Worm (Caenorhabditis elegans) whole organism, L1 larva: Measurements from ENCODE around the gene F07A11.4.

Experiments
- alr-1 ChIP-seq: fragments of 200-800 bp; sonication (Bioruptor generic); optimal IDR thresholded peaks from 2 replicates; lab custom pipeline; 2018; ENCODE audit warnings: borderline replicate concordance, mild to moderate bottlenecking, missing genetic modification characterization, missing compliant biosample characterization
- aly-2 ChIP-seq: fragments of 150-350 bp; optimal IDR thresholded peaks from 2 replicates; lab custom pipeline; 2014; ENCODE audit warnings: missing biosample characterization, missing genetic modification characterization
- blmp-1 ChIP-seq: fragments of 150-350 bp; optimal IDR thresholded peaks from 2 replicates; lab custom pipeline; 2014; ENCODE audit warnings: missing biosample characterization, missing genetic modification characterization
- ceh-8 ChIP-seq: fragments of 200-800 bp; sonication (Bioruptor generic); optimal IDR thresholded peaks from 2 replicates; lab custom pipeline; 2018; ENCODE audit warnings: mild to moderate bottlenecking, missing genetic modification characterization, moderate library complexity, missing compliant biosample characterization
- ceh-82 ChIP-seq, 3 experiments: fragments of 150-350 bp in 1 of 3; sonication (generic microtip) in 2 of 3; optimal IDR thresholded peaks; 2 replicates each; lab custom pipeline; 2014 to 2017; ENCODE audit warnings: missing biosample characterization in 3 of 3, missing genetic modification characterization in 3 of 3
- ceh-90 ChIP-seq: sonication (generic microtip); optimal IDR thresholded peaks from 2 replicates; lab custom pipeline; 2016; ENCODE audit warnings: missing genetic modification characterization, missing compliant biosample characterization
- dpl-1 ChIP-seq, 3 experiments: fragments of 150-350 bp in 2 of 3; sonication (generic microtip) in 1 of 3; optimal IDR thresholded peaks; 2 replicates each; lab custom pipeline; 2014 to 2017; ENCODE audit warnings: missing biosample characterization in 3 of 3, missing genetic modification characterization in 3 of 3, missing genetic modification reagents in 3 of 3
- efl-1 ChIP-seq, 4 experiments: fragments of 150-350 bp; optimal IDR thresholded peaks in 3 of 4; peaks in 1 of 4; 1 replicate in 1 of 4; 2 replicates in 3 of 4; lab custom pipeline; 2014; ENCODE audit warnings: missing biosample characterization in 2 of 4, missing genetic modification characterization in 2 of 4, missing genetic modification reagents in 2 of 4
- egl-27 ChIP-seq, 2 experiments: fragments of 150-350 bp in 1 of 2; sonication (generic microtip); optimal IDR thresholded peaks; 3 replicates each; lab custom pipeline; 2017 to 2018; ENCODE audit warnings: missing biosample characterization in 2 of 2, missing genetic modification characterization in 2 of 2, missing genetic modification reagents in 2 of 2
- elt-2 ChIP-seq: sonication (generic microtip); optimal IDR thresholded peaks from 2 replicates; lab custom pipeline; 2016; ENCODE audit warnings: missing genetic modification characterization, mild to moderate bottlenecking, inconsistent platforms, missing compliant biosample characterization, missing genetic modification reagents
- ets-5 ChIP-seq: fragments of 200-800 bp; sonication (Bioruptor generic); IDR thresholded peaks from 2 replicates; pipeline ENCODE4 v1.3.6; 2022; ENCODE audit warnings: missing genetic modification characterization, missing compliant biosample characterization
- fkh-4 ChIP-seq: sonication (generic microtip); optimal IDR thresholded peaks from 2 replicates; lab custom pipeline; 2016; ENCODE audit warnings: missing compliant biosample characterization, missing genetic modification characterization, borderline replicate concordance
- fkh-8 ChIP-seq: sonication (generic microtip); optimal IDR thresholded peaks from 2 replicates; lab custom pipeline; 2016; ENCODE audit warnings: mild to moderate bottlenecking, missing genetic modification characterization, missing compliant biosample characterization
- fos-1 ChIP-seq: fragments of 150-350 bp; optimal IDR thresholded peaks from 2 replicates; lab custom pipeline; 2014; ENCODE audit warnings: missing biosample characterization, missing genetic modification characterization
- hpl-2 ChIP-seq: fragments of 150-350 bp; optimal IDR thresholded peaks from 2 replicates; lab custom pipeline; 2014; ENCODE audit warnings: missing biosample characterization, missing genetic modification reagents, missing genetic modification characterization
- isw-1 ChIP-seq: fragments of 200-800 bp; sonication (Bioruptor generic); IDR thresholded peaks from 2 replicates; pipeline ENCODE4 v1.3.6; 2022; ENCODE audit warnings: missing genetic modification characterization, missing compliant biosample characterization
- jun-1 ChIP-seq: fragments of 150-350 bp; optimal IDR thresholded peaks from 2 replicates; lab custom pipeline; 2014; ENCODE audit warnings: missing biosample characterization, missing genetic modification reagents, missing genetic modification characterization
- lin-14 ChIP-seq: fragments of 200-800 bp; sonication (Bioruptor generic); optimal IDR thresholded peaks from 2 replicates; lab custom pipeline; 2018; ENCODE audit warnings: mild to moderate bottlenecking, missing genetic modification characterization, moderate library complexity, missing compliant biosample characterization
- lin-15B ChIP-seq: fragments of 150-350 bp; sonication (generic microtip); optimal IDR thresholded peaks from 3 replicates; lab custom pipeline; 2014; ENCODE audit warnings: missing biosample characterization, missing genetic modification characterization
- lin-35 ChIP-seq, 2 experiments: fragments of 150-350 bp; optimal IDR thresholded peaks; 2 replicates each; lab custom pipeline; 2014; ENCODE audit warnings: missing biosample characterization in 2 of 2, missing genetic modification characterization in 2 of 2, missing genetic modification reagents in 2 of 2
- lir-3 ChIP-seq: sonication (generic microtip); optimal IDR thresholded peaks from 2 replicates; lab custom pipeline; 2016; ENCODE audit warnings: mild to moderate bottlenecking, missing genetic modification characterization, moderate library complexity, missing compliant biosample characterization; ENCODE audit not compliant: poor library complexity
- lsy-2 ChIP-seq, 2 experiments: fragments of 150-350 bp; optimal IDR thresholded peaks; 2 replicates each; lab custom pipeline; 2014; ENCODE audit warnings: missing biosample characterization in 2 of 2, missing genetic modification characterization in 2 of 2
- mab-9 ChIP-seq: fragments of 200-800 bp; sonication (Bioruptor generic); IDR thresholded peaks from 2 replicates; pipeline ENCODE4 v1.3.6; 2022; ENCODE audit warnings: missing genetic modification reagents, missing genetic modification characterization, missing compliant biosample characterization
- mdl-1 ChIP-seq, 2 experiments: fragments of 150-350 bp; optimal IDR thresholded peaks; 2 replicates each; lab custom pipeline; 2014 to 2017; ENCODE audit warnings: missing biosample characterization in 2 of 2, missing genetic modification characterization in 2 of 2, inconsistent platforms in 1 of 2
- mef-2 ChIP-seq: fragments of 150-350 bp; optimal IDR thresholded peaks from 2 replicates; lab custom pipeline; 2014; ENCODE audit warnings: missing biosample characterization, missing genetic modification characterization
- mep-1 ChIP-seq: fragments of 150-350 bp; optimal IDR thresholded peaks from 2 replicates; lab custom pipeline; 2014; ENCODE audit warnings: missing biosample characterization, missing genetic modification characterization
- nhr-11 ChIP-seq: fragments of 150-350 bp; optimal IDR thresholded peaks from 2 replicates; lab custom pipeline; 2014; ENCODE audit warnings: missing biosample characterization, missing genetic modification characterization
- nhr-12 ChIP-seq: sonication (generic microtip); optimal IDR thresholded peaks from 2 replicates; lab custom pipeline; 2017; ENCODE audit warnings: missing biosample characterization, missing genetic modification characterization
- nhr-20 ChIP-seq: sonication (generic microtip); optimal IDR thresholded peaks from 2 replicates; lab custom pipeline; 2016; ENCODE audit warnings: mild to moderate bottlenecking, missing genetic modification characterization, missing compliant biosample characterization
- nhr-237 ChIP-seq: fragments of 150-350 bp; optimal IDR thresholded peaks from 2 replicates; lab custom pipeline; 2014; ENCODE audit warnings: missing biosample characterization, missing genetic modification characterization
- nhr-47 ChIP-seq: sonication (generic microtip); optimal IDR thresholded peaks from 2 replicates; lab custom pipeline; 2016; ENCODE audit warnings: mild to moderate bottlenecking, missing genetic modification characterization, moderate library complexity, missing compliant biosample characterization
- nhr-71 ChIP-seq: sonication (generic microtip); optimal IDR thresholded peaks from 2 replicates; lab custom pipeline; 2016; ENCODE audit warnings: mild to moderate bottlenecking, missing genetic modification characterization, moderate library complexity, missing compliant biosample characterization
- nhr-76 ChIP-seq: sonication (generic microtip); optimal IDR thresholded peaks from 2 replicates; lab custom pipeline; 2017; ENCODE audit warnings: missing biosample characterization, missing genetic modification characterization
- rnt-1 ChIP-seq: sonication (generic microtip); optimal IDR thresholded peaks from 2 replicates; lab custom pipeline; 2016; ENCODE audit warnings: mild to moderate bottlenecking, missing genetic modification characterization, moderate library complexity, missing compliant biosample characterization
- skn-1 ChIP-seq: fragments of 150-350 bp; optimal IDR thresholded peaks from 2 replicates; lab custom pipeline; 2014; ENCODE audit warnings: missing biosample characterization, missing genetic modification characterization
- snpc-4 ChIP-seq: fragments of 150-350 bp; optimal IDR thresholded peaks from 2 replicates; lab custom pipeline; 2014; ENCODE audit warnings: missing biosample characterization, missing genetic modification characterization
- sox-4 ChIP-seq: sonication (generic microtip); optimal IDR thresholded peaks from 2 replicates; lab custom pipeline; 2016; ENCODE audit warnings: missing genetic modification characterization, missing compliant biosample characterization
- tbx-2 ChIP-seq: sonication (generic microtip); optimal IDR thresholded peaks from 2 replicates; lab custom pipeline; 2016; ENCODE audit warnings: missing genetic modification characterization, missing compliant biosample characterization
- tlp-1 ChIP-seq: fragments of 150-350 bp; optimal IDR thresholded peaks from 2 replicates; lab custom pipeline; 2014; ENCODE audit warnings: missing biosample characterization, missing genetic modification characterization
- zag-1 ChIP-seq: fragments of 150-350 bp; optimal IDR thresholded peaks from 2 replicates; lab custom pipeline; 2014; ENCODE audit warnings: missing biosample characterization, missing genetic modification characterization
- zip-4 ChIP-seq: fragments of 200-800 bp; sonication (Bioruptor generic); optimal IDR thresholded peaks from 2 replicates; lab custom pipeline; 2018; ENCODE audit warnings: mild to moderate bottlenecking, missing genetic modification characterization, moderate library complexity, missing compliant biosample characterization
- ztf-4 ChIP-seq: fragments of 150-350 bp; optimal IDR thresholded peaks from 2 replicates; lab custom pipeline; 2014; ENCODE audit warnings: missing biosample characterization, missing genetic modification characterization

Gene F07A11.4

ce11 chrII:11571260-11571854, 29.5 kb upstream of the F07A11.4 start, which contains the start of gene F54D5.3:
F54D5.3 (plus strand) TSS chrII:11571805.
- TF ChIP-seq efl-1 (optimal IDR thresholded peaks at IDR 0.05; lab: Kevin White, UChicago), result no peak
- peak in 1 of 2 experiments; percentile 14 for TF ChIP-seq efl-1 (GFP tag; optimal IDR thresholded peaks at IDR 0.05 in 1 of 2; lab: Kevin White, UChicago)
- no peak for TF ChIP-seq tbx-2
- peak; percentile 30 for TF ChIP-seq elt-2
- TF ChIP-seq lin-35 (GFP tag; optimal IDR thresholded peaks at IDR 0.05; lab: Kevin White, UChicago), result peak in 1 of 2 experiments; percentile 5

DNA sequence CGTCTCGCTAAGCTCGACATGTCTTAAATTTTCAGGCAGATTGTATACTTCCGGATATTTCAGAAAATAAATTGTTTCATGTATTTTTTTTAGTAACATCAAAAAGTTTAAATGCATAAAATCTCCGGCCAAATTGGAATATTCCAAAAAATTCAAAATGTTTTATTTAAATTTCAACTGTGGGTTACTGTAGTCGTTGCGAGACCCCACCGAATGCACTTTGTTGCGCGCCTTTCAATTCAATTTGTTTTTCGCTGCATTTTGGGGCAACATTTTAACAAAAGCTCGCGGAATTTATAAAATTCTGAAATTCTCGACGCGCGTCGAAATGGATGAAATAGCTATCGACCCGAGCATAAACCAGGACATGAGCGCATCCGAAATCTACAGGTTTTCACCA, 27.9 kb upstream of the F07A11.4 start, which contains the start of gene F54D5.2:
TSS of gene F54D5.2 (plus strand) at position 237 of the 400 bp plus-strand sequence.
- TF ChIP-seq mab-9 (GFP tag; lab: Robert Waterston, UW), result no peak
- TF ChIP-seq elt-2, result no peak
- TF ChIP-seq nhr-237 (tag; lab: Kevin White, UChicago), result no peak
- no peak for TF ChIP-seq zip-4 (GFP tag; lab: Kevin White, UChicago)
- no peak for TF ChIP-seq fkh-8 (tag; lab: Kevin White, UChicago)
- no peak for TF ChIP-seq mdl-1 (tag; optimal IDR thresholded peaks at IDR 0.05; lab: Kevin White, UChicago)
- no peak for TF ChIP-seq egl-27 (tag; optimal IDR thresholded peaks at IDR 0.05; lab: Kevin White, UChicago)
- TF ChIP-seq nhr-20 (tag; lab: Kevin White, UChicago), result no peak
- TF ChIP-seq ets-5 (GFP tag; lab: Robert Waterston, UW), result no peak
- no peak for TF ChIP-seq hpl-2 (GFP tag; lab: Kevin White, UChicago)
- TF ChIP-seq lin-15B (tag; lab: Kevin White, UChicago), result no peak
- TF ChIP-seq ceh-8, result no peak

ce11 chrII:11577397-11577796, 23.4 kb upstream of the F07A11.4 start, which contains the start of gene pcs-1:
pcs-1 (minus strand) TSS chrII:11577740.
- TF ChIP-seq rnt-1 (tag; lab: Kevin White, UChicago) (no peak), lin-14 (GFP tag; lab: Kevin White, UChicago) (peak; percentile 27), zip-4 (GFP tag; lab: Kevin White, UChicago) (no peak)

DNA sequence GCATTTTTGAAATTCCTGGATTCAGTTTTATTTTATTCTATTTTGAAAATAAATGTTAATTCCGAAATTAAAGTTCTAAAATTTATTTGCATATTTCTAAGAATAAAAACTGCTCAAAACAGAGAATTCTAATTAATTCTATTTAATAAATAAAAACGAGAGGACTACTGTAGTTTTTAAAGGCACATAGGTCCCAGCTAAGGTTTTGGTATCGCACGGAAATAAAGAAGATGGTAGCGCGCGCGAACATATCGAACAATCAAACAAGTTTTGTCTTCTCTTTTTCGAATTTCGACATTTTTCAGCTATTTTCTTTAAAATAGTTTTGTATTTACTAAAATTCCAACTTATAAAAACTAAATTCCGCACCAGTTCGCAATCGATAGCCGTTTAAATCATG, 22.9 kb upstream of the F07A11.4 start:
- TF ChIP-seq tlp-1 (tag; lab: Kevin White, UChicago) (no peak), elt-2 (no peak), isw-1 (GFP tag; lab: Robert Waterston, UW) (no peak), alr-1 (tag; lab: Kevin White, UChicago) (no peak), aly-2 (tag; lab: Kevin White, UChicago) (no peak), lin-15B (tag; lab: Kevin White, UChicago) (no peak), nhr-71 (tag; lab: Kevin White, UChicago) (no peak), ceh-8 (no peak), nhr-237 (tag; lab: Kevin White, UChicago) (no peak), mep-1 (tag; lab: Kevin White, UChicago) (no peak), ztf-4 (tag; lab: Kevin White, UChicago) (no peak), nhr-11 (tag; lab: Kevin White, UChicago) (no peak), fkh-4 (tag; lab: Kevin White, UChicago) (no peak), fos-1 (tag; lab: Kevin White, UChicago) (no peak), jun-1 (no peak), sox-4 (no peak), mef-2 (tag; lab: Kevin White, UChicago) (no peak)

DNA sequence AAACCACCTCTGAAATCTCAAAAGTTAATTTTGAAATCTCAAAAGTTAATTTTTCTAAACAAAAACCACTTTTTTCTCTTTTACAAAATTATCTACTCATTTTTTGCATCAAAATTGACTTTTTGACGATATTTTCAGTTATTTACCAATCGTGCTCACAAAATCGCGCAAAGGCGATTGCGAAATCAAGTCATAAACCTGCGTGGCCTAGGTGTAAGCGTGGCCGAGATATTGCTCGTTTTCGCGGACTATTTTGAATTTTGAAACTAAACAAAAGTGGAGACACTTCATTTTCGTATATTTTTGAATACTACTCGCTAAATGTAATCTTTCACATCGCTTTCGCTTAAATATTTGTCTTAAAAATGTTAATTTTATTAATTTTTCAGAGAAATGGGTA, 22.5 kb upstream of the F07A11.4 start, which contains the start of gene smc-6:
TSS of gene smc-6 (plus strand) at position 390 of the 400 bp plus-strand sequence.
- peak; percentile 33 for TF ChIP-seq blmp-1 (tag; lab: Kevin White, UChicago)
- no peak for TF ChIP-seq zag-1
- peak; percentile 57 to 82 (median 74) for TF ChIP-seq dpl-1 (GFP tag; optimal IDR thresholded peaks at IDR 0.05; lab: Kevin White, UChicago)
- peak in 1 of 2 experiments; percentile 70 for TF ChIP-seq lsy-2 (tag; optimal IDR thresholded peaks at IDR 0.05; lab: Kevin White, UChicago)
- no peak for TF ChIP-seq nhr-76 (tag; lab: Kevin White, UChicago)
- TF ChIP-seq nhr-12, result no peak
- TF ChIP-seq mdl-1 (tag; optimal IDR thresholded peaks at IDR 0.05; lab: Kevin White, UChicago), result peak in 1 of 2 experiments; percentile 19
- TF ChIP-seq rnt-1 (tag; lab: Kevin White, UChicago), result peak; percentile 42
- peak; percentile 49 for TF ChIP-seq ceh-90
- TF ChIP-seq efl-1 (optimal IDR thresholded peaks at IDR 0.05; lab: Kevin White, UChicago), result peak; percentile 67 to 70
- peak; percentile 81 to 97 for TF ChIP-seq efl-1 (GFP tag; optimal IDR thresholded peaks at IDR 0.05 in 1 of 2; lab: Kevin White, UChicago)
- peak; percentile 64 to 80 for TF ChIP-seq lin-35 (GFP tag; optimal IDR thresholded peaks at IDR 0.05; lab: Kevin White, UChicago)
- peak; percentile 47 for TF ChIP-seq lin-15B (tag; lab: Kevin White, UChicago)
- peak; percentile 90 for TF ChIP-seq zip-4 (GFP tag; lab: Kevin White, UChicago)
- TF ChIP-seq lir-3 (tag; lab: Kevin White, UChicago), result peak; percentile 33
- no peak for TF ChIP-seq snpc-4 (tag; lab: Kevin White, UChicago)
- TF ChIP-seq ceh-82 (tag; optimal IDR thresholded peaks at IDR 0.05; lab: Kevin White, UChicago), result peak in 1 of 3 experiments; percentile 58
- peak; percentile 70 for TF ChIP-seq skn-1 (tag; lab: Kevin White, UChicago)
- TF ChIP-seq nhr-47, result no peak
- TF ChIP-seq fkh-8 (tag; lab: Kevin White, UChicago), result peak; percentile 5
